Worm (Caenorhabditis elegans) whole organism, early embryonic: ENCODE results near the gene mps-1.
A peak's percentile ranks its signal among the peaks of the same experiment; 100 is the strongest.

Experiments
- B0310.2 ChIP-seq: sonication (generic microtip); optimal IDR thresholded peaks from 2 replicates; lab custom pipeline; 2016; ENCODE audit warnings: mild to moderate bottlenecking, missing genetic modification characterization, missing compliant biosample characterization
- F13C5.2 ChIP-seq: sonication (generic microtip); optimal IDR thresholded peaks from 2 replicates; lab custom pipeline; 2017; ENCODE audit warnings: mild to moderate bottlenecking, missing genetic modification characterization, inconsistent platforms, missing compliant biosample characterization
- aly-1 ChIP-seq: sonication (generic microtip); optimal IDR thresholded peaks from 2 replicates; lab custom pipeline; 2016; ENCODE audit warnings: missing genetic modification characterization, missing compliant biosample characterization
- ama-1 ChIP-seq: fragments of 150-350 bp; optimal IDR thresholded peaks from 2 replicates; lab custom pipeline; 2014
- ceh-13 ChIP-seq: fragments of 200-800 bp; sonication (Bioruptor generic); optimal IDR thresholded peaks from 2 replicates; lab custom pipeline; 2018; ENCODE audit warnings: mild to moderate bottlenecking, missing genetic modification characterization, missing compliant biosample characterization
- ceh-36 ChIP-seq: sonication (generic microtip); optimal IDR thresholded peaks from 2 replicates; lab custom pipeline; 2016; ENCODE audit warnings: missing genetic modification characterization, inconsistent platforms, missing compliant biosample characterization
- ets-7 ChIP-seq: sonication (generic microtip); optimal IDR thresholded peaks from 2 replicates; lab custom pipeline; 2016; ENCODE audit warnings: missing genotype, missing genetic modification characterization, missing compliant biosample characterization
- flt-1 ChIP-seq: fragments of 200-800 bp; sonication (Bioruptor generic); IDR thresholded peaks from 2 replicates; pipeline ENCODE4 v1.3.6; 2022; ENCODE audit warnings: missing genetic modification characterization, missing compliant biosample characterization
- hmbx-1 ChIP-seq: sonication (generic microtip); optimal IDR thresholded peaks from 2 replicates; lab custom pipeline; 2016; ENCODE audit warnings: mild to moderate bottlenecking, missing genetic modification characterization, missing compliant biosample characterization
- hmg-4 ChIP-seq: fragments of 200-800 bp; sonication (Bioruptor generic); optimal IDR thresholded peaks from 2 replicates; lab custom pipeline; 2018; ENCODE audit warnings: mild to moderate bottlenecking, missing genetic modification characterization, missing compliant biosample characterization
- hnd-1 ChIP-seq: sonication (generic microtip); optimal IDR thresholded peaks from 2 replicates; lab custom pipeline; 2016; ENCODE audit warnings: missing genetic modification characterization, missing compliant biosample characterization
- pes-1 ChIP-seq: fragments of 200-800 bp; sonication (Bioruptor generic); IDR thresholded peaks from 2 replicates; pipeline ENCODE4 v1.3.6; 2022; ENCODE audit warnings: missing genetic modification reagents, missing genetic modification characterization, missing compliant biosample characterization
- scrt-1 ChIP-seq: fragments of 200-800 bp; sonication (Bioruptor generic); IDR thresholded peaks from 2 replicates; pipeline ENCODE4 v1.3.6; 2022; ENCODE audit warnings: missing genetic modification characterization, missing compliant biosample characterization
- sea-1 ChIP-seq: fragments of 200-800 bp; sonication (Bioruptor generic); conservative IDR thresholded peaks from 2 replicates; pipeline ENCODE4 v1.3.6; 2022; ENCODE audit warnings: missing genetic modification characterization, missing compliant biosample characterization
- tbx-11 ChIP-seq: fragments of 200-800 bp; sonication (Bioruptor generic); IDR thresholded peaks from 2 replicates; pipeline ENCODE4 v1.3.6; 2022; ENCODE audit warnings: missing genetic modification characterization, missing compliant biosample characterization
- tbx-37 ChIP-seq: fragments of 200-800 bp; sonication (Bioruptor generic); conservative IDR thresholded peaks from 2 replicates; pipeline ENCODE4 v1.3.6; 2022; ENCODE audit warnings: missing genetic modification reagents, missing genetic modification characterization, missing compliant biosample characterization
- tra-4 ChIP-seq: sonication (generic microtip); optimal IDR thresholded peaks from 2 replicates; lab custom pipeline; 2017; ENCODE audit warnings: missing genetic modification characterization, missing compliant biosample characterization

Gene mps-1

DNA sequence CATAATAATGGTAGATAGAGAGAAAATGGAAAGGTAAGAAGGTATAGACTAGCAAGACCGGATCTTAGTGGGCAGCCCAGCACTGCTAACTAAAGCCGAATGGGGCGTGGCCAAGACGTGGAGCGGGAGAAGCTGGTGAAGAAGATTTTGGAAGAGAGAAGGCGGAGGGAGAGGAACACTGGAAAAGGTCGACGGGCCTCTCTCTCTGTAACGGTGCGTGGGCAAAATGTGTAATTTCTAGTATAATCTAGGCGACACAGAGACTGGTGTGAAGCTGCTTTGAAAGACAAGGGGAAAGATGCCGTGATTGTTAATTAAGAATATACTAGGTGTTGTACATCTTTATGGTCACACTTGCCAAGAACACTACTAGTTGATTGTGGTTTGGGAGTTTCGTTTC is 38.1 kb downstream of the mps-1 start, which contains the start of gene F13H8.5:
TSS of gene F13H8.5 (minus strand) at position 101 of the 400 bp plus-strand sequence.
- TF ChIP-seq hmg-4 (no peak), pes-1 (GFP tag; lab: Robert Waterston, UW) (no peak), scrt-1 (GFP tag; lab: Robert Waterston, UW) (no peak), ama-1 (lab: Kevin White, UChicago) (no peak), aly-1 (tag; lab: Kevin White, UChicago) (no peak), ets-7 (tag; lab: Kevin White, UChicago) (no peak), sea-1 (GFP tag; lab: Robert Waterston, UW) (no peak), ceh-36 (tag; lab: Kevin White, UChicago) (no peak), hnd-1 (tag; lab: Kevin White, UChicago) (no peak), tbx-37 (GFP tag; lab: Robert Waterston, UW) (no peak), ceh-13 (GFP tag; lab: Kevin White, UChicago) (no peak)

ce11 chrII:6252707-6253106 is 41.5 kb downstream of the mps-1 start:
- no peak for TF ChIP-seq hmbx-1 (tag; lab: Kevin White, UChicago)
- no peak for TF ChIP-seq tra-4 (tag; lab: Kevin White, UChicago)
- no peak for TF ChIP-seq pes-1 (GFP tag; lab: Robert Waterston, UW)
- no peak for TF ChIP-seq B0310.2 (tag; lab: Kevin White, UChicago)
- no peak for TF ChIP-seq tbx-11 (GFP tag; lab: Robert Waterston, UW)
- no peak for TF ChIP-seq tbx-37 (GFP tag; lab: Robert Waterston, UW)
- TF ChIP-seq hmg-4: no peak
- TF ChIP-seq sea-1 (GFP tag; lab: Robert Waterston, UW): no peak
- TF ChIP-seq F13C5.2 (tag; lab: Kevin White, UChicago): no peak

- TF ChIP-seq ceh-36 (tag; lab: Kevin White, UChicago): no peak
- peak; percentile 7 for TF ChIP-seq aly-1 (tag; lab: Kevin White, UChicago)
- peak; percentile 39 for TF ChIP-seq F13C5.2 (tag; lab: Kevin White, UChicago)
Measured at ce11 chrII:6250782-6251461, 43.2 kb downstream of the mps-1 start, which contains the start of gene phb-2. phb-2 (plus strand) TSS chrII:6251411.

- TF ChIP-seq ets-7 (tag; lab: Kevin White, UChicago) (peak; percentile 81), hmg-4 (peak; percentile 95), tbx-11 (GFP tag; lab: Robert Waterston, UW) (peak; percentile 91), ceh-36 (tag; lab: Kevin White, UChicago) (peak; percentile 95), F13C5.2 (tag; lab: Kevin White, UChicago) (peak; percentile 56), aly-1 (tag; lab: Kevin White, UChicago) (peak; percentile 95), sea-1 (GFP tag; lab: Robert Waterston, UW) (peak; percentile 90), flt-1 (GFP tag; lab: Robert Waterston, UW) (peak; percentile 82), hnd-1 (tag; lab: Kevin White, UChicago) (peak; percentile 72), pes-1 (GFP tag; lab: Robert Waterston, UW) (peak; percentile 91), scrt-1 (GFP tag; lab: Robert Waterston, UW) (peak; percentile 89), B0310.2 (tag; lab: Kevin White, UChicago) (peak; percentile 79), ceh-13 (GFP tag; lab: Kevin White, UChicago) (peak; percentile 82), tbx-37 (GFP tag; lab: Robert Waterston, UW) (peak; percentile 78), tra-4 (tag; lab: Kevin White, UChicago) (peak; percentile 60), hmbx-1 (tag; lab: Kevin White, UChicago) (peak; percentile 50), ama-1 (lab: Kevin White, UChicago) (no peak)
Measured at ce11 chrII:6248503-6248902, 45.7 kb downstream of the mps-1 start.

- no peak for TF ChIP-seq hmg-4
- TF ChIP-seq ceh-13 (GFP tag; lab: Kevin White, UChicago): no peak
- no peak for TF ChIP-seq hmbx-1 (tag; lab: Kevin White, UChicago)
- TF ChIP-seq F13C5.2 (tag; lab: Kevin White, UChicago): no peak
- no peak for TF ChIP-seq pes-1 (GFP tag; lab: Robert Waterston, UW)
- TF ChIP-seq hnd-1 (tag; lab: Kevin White, UChicago): no peak
- no peak for TF ChIP-seq sea-1 (GFP tag; lab: Robert Waterston, UW)
- TF ChIP-seq ama-1 (lab: Kevin White, UChicago): no peak
- no peak for TF ChIP-seq scrt-1 (GFP tag; lab: Robert Waterston, UW)
- no peak for TF ChIP-seq aly-1 (tag; lab: Kevin White, UChicago)
- no peak for TF ChIP-seq tra-4 (tag; lab: Kevin White, UChicago)
- no peak for TF ChIP-seq tbx-11 (GFP tag; lab: Robert Waterston, UW)
- TF ChIP-seq ets-7 (tag; lab: Kevin White, UChicago): no peak
Measured at ce11 chrII:6248029-6248428, 46.1 kb downstream of the mps-1 start.

DNA sequence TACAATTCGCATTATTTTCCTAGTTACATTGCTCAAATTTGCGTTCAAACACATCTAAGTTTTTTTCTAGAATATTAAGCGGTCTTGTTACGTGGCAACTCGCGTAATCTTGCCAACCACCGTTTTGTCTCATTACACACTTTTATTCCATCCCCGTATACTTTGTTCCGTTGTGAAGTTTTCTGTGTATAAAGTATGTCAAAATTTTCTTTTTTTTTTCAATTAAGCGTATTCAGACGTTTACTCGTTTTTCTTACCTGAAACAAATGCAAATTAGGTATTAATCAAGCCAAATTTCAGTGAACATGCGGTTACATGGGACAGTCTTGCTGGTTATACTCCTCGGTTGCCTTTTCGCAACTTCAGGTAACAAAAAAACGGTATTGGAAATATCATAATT is 47.1 kb downstream of the mps-1 start, which contains the start of gene T24H7.2:
TSS of gene T24H7.2 (plus strand) at position 301 of the 400 bp plus-strand sequence.
- TF ChIP-seq sea-1 (GFP tag; lab: Robert Waterston, UW): no peak
- TF ChIP-seq aly-1 (tag; lab: Kevin White, UChicago): no peak
- no peak for TF ChIP-seq B0310.2 (tag; lab: Kevin White, UChicago)
- no peak for TF ChIP-seq hmbx-1 (tag; lab: Kevin White, UChicago)
- no peak for TF ChIP-seq scrt-1 (GFP tag; lab: Robert Waterston, UW)
- TF ChIP-seq tbx-37 (GFP tag; lab: Robert Waterston, UW): no peak
- TF ChIP-seq tra-4 (tag; lab: Kevin White, UChicago): no peak
- TF ChIP-seq F13C5.2 (tag; lab: Kevin White, UChicago): no peak
- no peak for TF ChIP-seq flt-1 (GFP tag; lab: Robert Waterston, UW)
- no peak for TF ChIP-seq tbx-11 (GFP tag; lab: Robert Waterston, UW)
- TF ChIP-seq ceh-13 (GFP tag; lab: Kevin White, UChicago): no peak
- no peak for TF ChIP-seq ets-7 (tag; lab: Kevin White, UChicago)
- TF ChIP-seq ama-1 (lab: Kevin White, UChicago): no peak
- TF ChIP-seq hmg-4: no peak
- no peak for TF ChIP-seq ceh-36 (tag; lab: Kevin White, UChicago)
- TF ChIP-seq hnd-1 (tag; lab: Kevin White, UChicago): no peak
